Fruit fly (Drosophila melanogaster): ENCODE data around the gene CG6652.

The CG6652 gene

dm6 chr3L:17005415-17005796 is 17.2 kb downstream of the CG6652 start:
- no peak for TF ChIP-seq noc (tag; optimal IDR thresholded peaks at IDR 0.05)

dm6 chr3L:17004765-17005414 is 17.8 kb downstream of the CG6652 start:
- TF ChIP-seq noc (tag; optimal IDR thresholded peaks at IDR 0.05): no peak

- peak; percentile 75 for TF ChIP-seq noc (tag; optimal IDR thresholded peaks at IDR 0.05)
Observed at dm6 chr3L:17004218-17004759, 18.4 kb downstream of the CG6652 start.

- TF ChIP-seq noc (tag; optimal IDR thresholded peaks at IDR 0.05): peak; percentile 22
Observed at dm6 chr3L:17003251-17004171, 19.1 kb downstream of the CG6652 start.

dm6 chr3L:17002140-17002849 is 20.4 kb downstream of the CG6652 start:
- no peak for TF ChIP-seq noc (tag; optimal IDR thresholded peaks at IDR 0.05)

- TF ChIP-seq noc (tag; optimal IDR thresholded peaks at IDR 0.05): no peak
Observed at dm6 chr3L:17001055-17001454, 21.6 kb downstream of the CG6652 start.

- TF ChIP-seq noc (tag; optimal IDR thresholded peaks at IDR 0.05): no peak
Observed at dm6 chr3L:17000289-17000688, 22.4 kb downstream of the CG6652 start.

dm6 chr3L:16994805-16995204 is 27.9 kb downstream of the CG6652 start:
- TF ChIP-seq noc (tag; optimal IDR thresholded peaks at IDR 0.05): peak; percentile 1

- TF ChIP-seq noc (tag; optimal IDR thresholded peaks at IDR 0.05): peak; percentile 46
Observed at dm6 chr3L:16989169-16989568, 33.5 kb downstream of the CG6652 start.

dm6 chr3L:16988526-16988925 is 34.1 kb downstream of the CG6652 start:
- no peak for TF ChIP-seq noc (tag; optimal IDR thresholded peaks at IDR 0.05)

dm6 chr3L:16987347-16987746 is 35.3 kb downstream of the CG6652 start:
- TF ChIP-seq noc (tag; optimal IDR thresholded peaks at IDR 0.05): no peak

- no peak for TF ChIP-seq noc (tag; optimal IDR thresholded peaks at IDR 0.05)
Observed at dm6 chr3L:16986062-16987013, 36.3 kb downstream of the CG6652 start.

- no peak for TF ChIP-seq noc (tag; optimal IDR thresholded peaks at IDR 0.05)
Observed at dm6 chr3L:16985578-16985977, 37.1 kb downstream of the CG6652 start.

dm6 chr3L:16984813-16985387 is 37.8 kb downstream of the CG6652 start:
- peak; percentile 8 for TF ChIP-seq noc (tag; optimal IDR thresholded peaks at IDR 0.05)

dm6 chr3L:16984042-16984441 is 38.6 kb downstream of the CG6652 start:
- TF ChIP-seq noc (tag; optimal IDR thresholded peaks at IDR 0.05): no peak
